In the genomic region with DNA sequence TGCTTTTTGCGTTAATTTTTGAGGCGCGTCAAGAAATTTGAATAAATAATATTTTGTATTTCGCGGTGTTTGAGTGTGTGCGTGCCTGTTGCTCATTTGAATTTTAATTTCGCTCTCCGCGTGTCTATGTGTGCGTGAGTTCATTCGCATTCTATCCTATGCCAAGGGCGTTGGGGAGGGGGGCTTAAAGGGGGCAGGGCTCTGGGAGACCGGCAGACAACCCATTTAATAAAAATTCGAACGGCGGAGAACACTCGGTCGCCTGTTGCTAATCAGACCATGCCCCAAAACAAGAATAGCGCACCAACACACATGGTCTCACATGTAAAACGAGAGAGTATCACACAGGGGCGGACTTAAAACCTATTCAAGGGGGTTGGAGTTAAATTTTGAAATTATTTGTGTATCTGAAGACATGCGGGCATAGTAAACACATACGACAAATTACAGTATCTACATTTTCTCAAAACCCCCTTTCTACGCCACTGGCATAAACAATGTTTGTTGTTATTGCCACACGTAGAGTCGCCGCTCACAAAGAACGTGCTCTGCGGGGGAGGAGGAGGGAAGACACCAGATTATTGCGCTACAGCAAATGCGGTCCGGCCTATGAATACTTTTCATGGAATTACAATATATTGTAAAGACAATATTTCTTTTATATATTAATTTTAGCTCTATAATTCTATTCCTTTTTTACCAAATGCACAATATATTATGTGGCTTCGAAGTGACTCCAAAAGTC, we compare ENCODE assay signal across 5 fruit fly cellular contexts.
TF ChIP-seq lines count a peak whose summit lies in the region.

No protein-coding gene starts in this region.

TF ChIP-seq in whole organism, adult, 20 proteins besides CTCF, POLR2A, EP300 and RAD21 (continued from another document):
- TF ChIP-seq Crg-1 (GFP tag; optimal IDR thresholded peaks at IDR 0.05; lab: Kevin White, UChicago): peak; percentile 99
- peak; percentile 99 for TF ChIP-seq kay (GFP tag; lab: Kevin White, UChicago; ENCODE audit: borderline replicate concordance)
- peak; percentile 99 for TF ChIP-seq Clk (GFP tag; optimal IDR thresholded peaks at IDR 0.05; lab: Kevin White, UChicago)
- TF ChIP-seq CG7101 (tag; optimal IDR thresholded peaks at IDR 0.05; lab: Kevin White, UChicago): peak; percentile 99
- TF ChIP-seq pad (GFP tag; optimal IDR thresholded peaks at IDR 0.05; lab: Kevin White, UChicago): peak; percentile 96

TF ChIP-seq in whole organism, embryonic, 481 proteins besides CTCF, POLR2A, EP300 and RAD21 (continued from another document and continues in another):
- TF ChIP-seq Dll (GFP tag; IDR thresholded peaks at IDR 0.05; lab: Robert Waterston, UW; ENCODE audit: partially characterized antibody) (0 out of 4 replicates have a peak, but pooled peaks have one; percentile 16), amos (GFP tag; IDR thresholded peaks at IDR 0.05; lab: Robert Waterston, UW; ENCODE audit: partially characterized antibody) (peak; percentile 20; the same call in 1 of the 2 replicates), corto (GFP tag; optimal IDR thresholded peaks at IDR 0.05; lab: Kevin White, UChicago) (peak; percentile 99), Atf3 (GFP tag; optimal IDR thresholded peaks at IDR 0.05; lab: Kevin White, UChicago) (peak; percentile 99), Antp (GFP tag; optimal IDR thresholded peaks at IDR 0.05; lab: Kevin White, UChicago) (peak; percentile 100), bigmax (GFP tag; optimal IDR thresholded peaks at IDR 0.05; lab: Kevin White, UChicago) (peak; percentile 85), Hmx (GFP tag; optimal IDR thresholded peaks at IDR 0.05; lab: Kevin White, UChicago) (peak; percentile 98), CG7839 (tag; optimal IDR thresholded peaks at IDR 0.05; lab: Kevin White, UChicago) (peak; percentile 100), cad (GFP tag; optimal IDR thresholded peaks at IDR 0.05; lab: Kevin White, UChicago) (no peak), Neu2 (GFP tag; optimal IDR thresholded peaks at IDR 0.05; lab: Kevin White, UChicago; ENCODE audit: borderline replicate concordance) (peak; percentile 98), p53 (GFP tag; optimal IDR thresholded peaks at IDR 0.05; lab: Kevin White, UChicago) (peak; percentile 99), CG13894 (tag; optimal IDR thresholded peaks at IDR 0.05; lab: Kevin White, UChicago) (peak; percentile 100), CG6765 (GFP tag; optimal IDR thresholded peaks at IDR 0.05; lab: Kevin White, UChicago) (peak; percentile 99), ato (GFP tag; IDR thresholded peaks at IDR 0.05; lab: Robert Waterston, UW; ENCODE audit: partially characterized antibody) (no peak), bbx (GFP tag; IDR thresholded peaks at IDR 0.05; lab: Robert Waterston, UW; ENCODE audit: partially characterized antibody) (no peak), CG10147 (GFP tag; optimal IDR thresholded peaks at IDR 0.05; lab: Kevin White, UChicago) (peak; percentile 98), Hr78 (GFP tag; optimal IDR thresholded peaks at IDR 0.05; lab: Kevin White, UChicago) (peak in 1 of 2 experiments; percentile 94), schlank (tag; optimal IDR thresholded peaks at IDR 0.05; lab: Kevin White, UChicago) (peak; percentile 100), sc (optimal IDR thresholded peaks at IDR 0.05; lab: Kevin White, UChicago) (no peak), sc (GFP tag; optimal IDR thresholded peaks at IDR 0.05; lab: Kevin White, UChicago) (peak; percentile 99), wdn (GFP tag; IDR thresholded peaks at IDR 0.05; lab: Robert Waterston, UW) (peak; percentile 99), dpn (GFP tag; optimal IDR thresholded peaks at IDR 0.05; lab: Kevin White, UChicago) (peak; percentile 100), Bteb2 (GFP tag; optimal IDR thresholded peaks at IDR 0.05; lab: Kevin White, UChicago) (peak; percentile 99), rib (GFP tag; IDR thresholded peaks at IDR 0.05; lab: Robert Waterston, UW) (peak; percentile 100), Hsf (GFP tag; optimal IDR thresholded peaks at IDR 0.05; lab: Kevin White, UChicago) (peak; percentile 100), CG12769 (tag; optimal IDR thresholded peaks at IDR 0.05; lab: Kevin White, UChicago) (peak; percentile 100), CG10543 (GFP tag; optimal IDR thresholded peaks at IDR 0.05; lab: Kevin White, UChicago) (peak; percentile 100)

TF ChIP-seq in whole organism, prepupa, 60 proteins besides CTCF, POLR2A, EP300 and RAD21 (continued from another document and continues in another):
- peak; percentile 100 for TF ChIP-seq CG3919 (GFP tag; optimal IDR thresholded peaks at IDR 0.05; lab: Kevin White, UChicago)
- peak; percentile 100 for TF ChIP-seq CG1621 (tag; optimal IDR thresholded peaks at IDR 0.05; lab: Kevin White, UChicago)
- TF ChIP-seq CG9139 (GFP tag; optimal IDR thresholded peaks at IDR 0.05; lab: Kevin White, UChicago): peak; percentile 99
- TF ChIP-seq Blimp-1 (GFP tag; optimal IDR thresholded peaks at IDR 0.05; lab: Kevin White, UChicago): peak; percentile 98
- peak; percentile 100 for TF ChIP-seq OdsH (GFP tag; optimal IDR thresholded peaks at IDR 0.05; lab: Kevin White, UChicago)
- TF ChIP-seq CG10631 (GFP tag; optimal IDR thresholded peaks at IDR 0.05; lab: Kevin White, UChicago): peak; percentile 100
- peak; percentile 99 for TF ChIP-seq CG6276 (GFP tag; optimal IDR thresholded peaks at IDR 0.05; lab: Kevin White, UChicago)
- TF ChIP-seq Eip75B (GFP tag; optimal IDR thresholded peaks at IDR 0.05; lab: Kevin White, UChicago): peak; percentile 100
- peak; percentile 99 for TF ChIP-seq CG8632 (GFP tag; optimal IDR thresholded peaks at IDR 0.05; lab: Kevin White, UChicago)
- peak; percentile 99 for TF ChIP-seq CG11902 (GFP tag; optimal IDR thresholded peaks at IDR 0.05; lab: Kevin White, UChicago)
- TF ChIP-seq CG6808 (GFP tag; optimal IDR thresholded peaks at IDR 0.05; lab: Kevin White, UChicago): peak; percentile 99
- TF ChIP-seq CG10669 (GFP tag; optimal IDR thresholded peaks at IDR 0.05; lab: Kevin White, UChicago): peak; percentile 100
- TF ChIP-seq CG6792 (GFP tag; optimal IDR thresholded peaks at IDR 0.05; lab: Kevin White, UChicago): peak; percentile 100
- TF ChIP-seq Gug (GFP tag; IDR thresholded peaks at IDR 0.05; lab: Robert Waterston, UW): peak; percentile 99
- peak; percentile 99 for TF ChIP-seq vri (GFP tag; optimal IDR thresholded peaks at IDR 0.05; lab: Kevin White, UChicago)
- TF ChIP-seq Sox14 (GFP tag; optimal IDR thresholded peaks at IDR 0.05; lab: Kevin White, UChicago): peak; percentile 100
- TF ChIP-seq cyc (GFP tag; optimal IDR thresholded peaks at IDR 0.05; lab: Kevin White, UChicago): peak; percentile 100
- TF ChIP-seq Hr38 (GFP tag; optimal IDR thresholded peaks at IDR 0.05; lab: Kevin White, UChicago): peak; percentile 87
- TF ChIP-seq Ets96B (tag; optimal IDR thresholded peaks at IDR 0.05; lab: Kevin White, UChicago): peak; percentile 100
- TF ChIP-seq ss (GFP tag; optimal IDR thresholded peaks at IDR 0.05; lab: Kevin White, UChicago): peak; percentile 100
- peak; percentile 99 for TF ChIP-seq CG34406 (GFP tag; optimal IDR thresholded peaks at IDR 0.05; lab: Kevin White, UChicago)
- TF ChIP-seq fd85E (GFP tag; optimal IDR thresholded peaks at IDR 0.05; lab: Kevin White, UChicago): peak; percentile 98
- TF ChIP-seq CG15336 (GFP tag; IDR thresholded peaks at IDR 0.05; lab: Robert Waterston, UW): peak; percentile 99
- peak; percentile 99 for TF ChIP-seq dac (GFP tag; optimal IDR thresholded peaks at IDR 0.05; lab: Kevin White, UChicago)
- peak; percentile 99 for TF ChIP-seq CG16779 (tag; optimal IDR thresholded peaks at IDR 0.05; lab: Kevin White, UChicago)
- peak; percentile 99 for TF ChIP-seq CG8119 (GFP tag; IDR thresholded peaks at IDR 0.05; lab: Robert Waterston, UW)
- TF ChIP-seq Hr39 (GFP tag; optimal IDR thresholded peaks at IDR 0.05; lab: Kevin White, UChicago): peak; percentile 100
- TF ChIP-seq topi (GFP tag; optimal IDR thresholded peaks at IDR 0.05; lab: Kevin White, UChicago): peak; percentile 100
- TF ChIP-seq eg (GFP tag; IDR thresholded peaks at IDR 0.05; lab: Robert Waterston, UW): peak; percentile 100
- TF ChIP-seq Ets21C (GFP tag; optimal IDR thresholded peaks at IDR 0.05; lab: Kevin White, UChicago): peak; percentile 99

TF ChIP-seq in whole organism, pupa, 21 proteins besides CTCF, POLR2A, EP300 and RAD21 (continued from another document):
- peak; percentile 99 for TF ChIP-seq CG13204 (GFP tag; optimal IDR thresholded peaks at IDR 0.05; lab: Kevin White, UChicago)
- peak; percentile 99 for TF ChIP-seq CG32121 (GFP tag; IDR thresholded peaks at IDR 0.05; lab: Robert Waterston, UW)
TF ChIP-seq in whole organism, pupa: peak in this region for 21.

TF ChIP-seq in whole organism, wandering third instar larva, 38 proteins besides CTCF, POLR2A, EP300 and RAD21 (continued from another document):
- TF ChIP-seq br (GFP tag; optimal IDR thresholded peaks at IDR 0.05; lab: Kevin White, UChicago): peak; percentile 100
- peak; percentile 99 for TF ChIP-seq sage (GFP tag; optimal IDR thresholded peaks at IDR 0.05; lab: Kevin White, UChicago)
- TF ChIP-seq HLH106 (tag; optimal IDR thresholded peaks at IDR 0.05; lab: Kevin White, UChicago): peak; percentile 100
- TF ChIP-seq usp (GFP tag; optimal IDR thresholded peaks at IDR 0.05; lab: Kevin White, UChicago): peak; percentile 60
- TF ChIP-seq tai (GFP tag; optimal IDR thresholded peaks at IDR 0.05; lab: Kevin White, UChicago): peak; percentile 99
- peak; percentile 97 for TF ChIP-seq brk (GFP tag; optimal IDR thresholded peaks at IDR 0.05; lab: Kevin White, UChicago)
- TF ChIP-seq dsf (GFP tag; optimal IDR thresholded peaks at IDR 0.05; lab: Kevin White, UChicago; ENCODE audit: borderline replicate concordance): peak; percentile 97
- TF ChIP-seq dmrt93B (GFP tag; optimal IDR thresholded peaks at IDR 0.05; lab: Kevin White, UChicago): peak; percentile 100
- peak; percentile 100 for TF ChIP-seq h (GFP tag; optimal IDR thresholded peaks at IDR 0.05; lab: Kevin White, UChicago)
- peak; percentile 100 for TF ChIP-seq fru (GFP tag; optimal IDR thresholded peaks at IDR 0.05; lab: Kevin White, UChicago)
- TF ChIP-seq OdsH (GFP tag; optimal IDR thresholded peaks at IDR 0.05; lab: Kevin White, UChicago): peak; percentile 100
- peak; percentile 97 for TF ChIP-seq CrebA (GFP tag; optimal IDR thresholded peaks at IDR 0.05; lab: Kevin White, UChicago; ENCODE audit: borderline replicate concordance)
- peak; percentile 100 for TF ChIP-seq CG9705 (GFP tag; optimal IDR thresholded peaks at IDR 0.05; lab: Kevin White, UChicago)
- no peak for TF ChIP-seq Hr78 (GFP tag; optimal IDR thresholded peaks at IDR 0.05; lab: Kevin White, UChicago)
- TF ChIP-seq Hr83 (GFP tag; optimal IDR thresholded peaks at IDR 0.05; lab: Kevin White, UChicago; ENCODE audit: poor library complexity, severe bottlenecking): peak; percentile 99
- TF ChIP-seq Jra (GFP tag; optimal IDR thresholded peaks at IDR 0.05; lab: Kevin White, UChicago): peak; percentile 99
- TF ChIP-seq dl (GFP tag; optimal IDR thresholded peaks at IDR 0.05; lab: Kevin White, UChicago; ENCODE audit: insufficient read depth in 1 of 2, partially characterized antibody in 2 of 2): peak in 1 of 2 experiments; percentile 7
- TF ChIP-seq psq (GFP tag; optimal IDR thresholded peaks at IDR 0.05; lab: Kevin White, UChicago): peak; percentile 99
- TF ChIP-seq Vsx2 (GFP tag; optimal IDR thresholded peaks at IDR 0.05; lab: Kevin White, UChicago; ENCODE audit: partially characterized antibody): no peak
